Worm (Caenorhabditis elegans) whole organism, L1 larva: ENCODE results near the gene cyn-4.

Experiments used
- mab-9 ChIP-seq: fragments of 200-800 bp; sonication (Bioruptor generic); IDR thresholded peaks from 2 replicates; pipeline ENCODE4 v1.3.6; 2022; ENCODE audit warnings: missing genetic modification reagents, missing genetic modification characterization, missing compliant biosample characterization
- mdl-1 ChIP-seq, 2 experiments: fragments of 150-350 bp; optimal IDR thresholded peaks; 2 replicates each; lab custom pipeline; 2014 to 2017; ENCODE audit warnings: missing biosample characterization in 2 of 2, missing genetic modification characterization in 2 of 2, inconsistent platforms in 1 of 2
- nhr-28 ChIP-seq: fragments of 150-350 bp; optimal IDR thresholded peaks from 2 replicates; lab custom pipeline; 2014; ENCODE audit warnings: missing biosample characterization, missing genetic modification characterization
- zag-1 ChIP-seq: fragments of 150-350 bp; optimal IDR thresholded peaks from 2 replicates; lab custom pipeline; 2014; ENCODE audit warnings: missing biosample characterization, missing genetic modification characterization

- peak in 1 of 2 experiments; percentile 12 for TF ChIP-seq mdl-1 (tag; optimal IDR thresholded peaks at IDR 0.05; lab: Kevin White, UChicago)
- no peak for TF ChIP-seq mab-9 (GFP tag; lab: Robert Waterston, UW)
- no peak for TF ChIP-seq nhr-28 (tag; lab: Kevin White, UChicago)
- TF ChIP-seq zag-1 (tag; lab: Kevin White, UChicago): no peak
These were observed 10.5 kb downstream of the cyn-4 start for ce11 chrII:10861723-10862486.
